Worm (Caenorhabditis elegans) whole organism, L3 larva: ENCODE data around the gene hlb-1.

ENCODE experiments used
- R02D3.7 ChIP-seq: fragments of 150-350 bp; optimal IDR thresholded peaks from 2 replicates; lab custom pipeline; 2014; ENCODE audit warnings: missing biosample characterization, missing genetic modification characterization
- ZK546.5 ChIP-seq: sonication (generic microtip); optimal IDR thresholded peaks from 2 replicates; lab custom pipeline; 2017; ENCODE audit warnings: missing biosample characterization, missing genetic modification characterization
- aly-2 ChIP-seq: fragments of 150-350 bp; optimal IDR thresholded peaks from 2 replicates; lab custom pipeline; 2014; ENCODE audit warnings: missing biosample characterization, missing genetic modification characterization
- ama-1 ChIP-seq: fragments of 150-350 bp; optimal IDR thresholded peaks from 2 replicates; lab custom pipeline; 2018
- ceh-16 ChIP-seq: sonication (generic microtip); optimal IDR thresholded peaks from 2 replicates; lab custom pipeline; 2017; ENCODE audit warnings: missing biosample characterization, missing genetic modification characterization
- ceh-82 ChIP-seq: fragments of 150-350 bp; optimal IDR thresholded peaks from 2 replicates; lab custom pipeline; 2014; ENCODE audit warnings: missing biosample characterization, missing genetic modification characterization
- daf-12 ChIP-seq: fragments of 150-350 bp; optimal IDR thresholded peaks from 2 replicates; lab custom pipeline; 2014; ENCODE audit warnings: missing biosample characterization, missing genetic modification reagents, missing genetic modification characterization
- egl-5 ChIP-seq: fragments of 150-350 bp; optimal IDR thresholded peaks from 2 replicates; lab custom pipeline; 2017; ENCODE audit warnings: missing biosample characterization, missing genetic modification reagents, missing genetic modification characterization, inconsistent platforms
- elt-2 ChIP-seq: sonication (generic microtip); optimal IDR thresholded peaks from 2 replicates; lab custom pipeline; 2016; ENCODE audit warnings: missing genetic modification reagents, mild to moderate bottlenecking, missing genetic modification characterization, missing compliant biosample characterization
- elt-3 ChIP-seq, 3 experiments: fragments of 150-350 bp in 1 of 3; sonication (generic microtip) in 2 of 3; optimal IDR thresholded peaks; 2 replicates in 2 of 3; 4 replicates in 1 of 3; lab custom pipeline; 2014 to 2017; ENCODE audit warnings: missing biosample characterization in 3 of 3, missing genetic modification characterization in 3 of 3
- eor-1 ChIP-seq, 2 experiments: fragments of 150-350 bp; optimal IDR thresholded peaks; 2 replicates each; lab custom pipeline; 2014 to 2018; ENCODE audit warnings: missing biosample characterization in 2 of 2, missing genetic modification characterization in 2 of 2
- fkh-10 ChIP-seq: sonication (generic microtip); optimal IDR thresholded peaks from 2 replicates; lab custom pipeline; 2017; ENCODE audit warnings: missing biosample characterization, missing genetic modification reagents, missing genetic modification characterization
- fkh-2 ChIP-seq: fragments of 150-350 bp; optimal IDR thresholded peaks from 2 replicates; lab custom pipeline; 2014; ENCODE audit warnings: missing biosample characterization, missing genetic modification reagents, missing genetic modification characterization
- fos-1 ChIP-seq: fragments of 150-350 bp; optimal IDR thresholded peaks from 2 replicates; lab custom pipeline; 2014; ENCODE audit warnings: missing biosample characterization, missing genetic modification characterization
- hmg-11 ChIP-seq: sonication (generic microtip); optimal IDR thresholded peaks from 2 replicates; lab custom pipeline; 2016; ENCODE audit warnings: missing genetic modification characterization, missing compliant biosample characterization
- jun-1 ChIP-seq: fragments of 150-350 bp; optimal IDR thresholded peaks from 2 replicates; lab custom pipeline; 2014; ENCODE audit warnings: missing biosample characterization, missing genetic modification reagents, missing genetic modification characterization
- lin-15B ChIP-seq: fragments of 150-350 bp; optimal IDR thresholded peaks from 2 replicates; lab custom pipeline; 2014; ENCODE audit warnings: missing biosample characterization, missing genetic modification characterization
- lin-39 ChIP-seq: fragments of 150-350 bp; optimal IDR thresholded peaks from 2 replicates; lab custom pipeline; 2018; ENCODE audit warnings: missing biosample characterization, missing genetic modification reagents, missing genetic modification characterization
- nfya-1 ChIP-seq: sonication (generic microtip); optimal IDR thresholded peaks from 2 replicates; lab custom pipeline; 2017; ENCODE audit warnings: missing genetic modification characterization, mild to moderate bottlenecking, missing compliant biosample characterization, antibody characterized with exemption, moderate library complexity; ENCODE audit not compliant: insufficient read depth
- nhr-11 ChIP-seq: fragments of 150-350 bp; optimal IDR thresholded peaks from 2 replicates; lab custom pipeline; 2014; ENCODE audit warnings: missing biosample characterization, missing genetic modification characterization
- nhr-12 ChIP-seq: fragments of 150-350 bp; optimal IDR thresholded peaks from 2 replicates; lab custom pipeline; 2014; ENCODE audit warnings: missing biosample characterization, missing genetic modification characterization
- nhr-23 ChIP-seq: fragments of 150-350 bp; optimal IDR thresholded peaks from 2 replicates; lab custom pipeline; 2014; ENCODE audit warnings: missing biosample characterization, missing genetic modification reagents, missing genetic modification characterization
- nhr-237 ChIP-seq: fragments of 150-350 bp; optimal IDR thresholded peaks from 2 replicates; lab custom pipeline; 2014; ENCODE audit warnings: missing biosample characterization, missing genetic modification characterization
- nhr-25 ChIP-seq: sonication (generic microtip); optimal IDR thresholded peaks from 2 replicates; lab custom pipeline; 2017; ENCODE audit warnings: missing biosample characterization, missing genetic modification characterization
- nhr-28 ChIP-seq: fragments of 150-350 bp; optimal IDR thresholded peaks from 2 replicates; lab custom pipeline; 2014; ENCODE audit warnings: missing biosample characterization, missing genetic modification characterization
- nhr-43 ChIP-seq: sonication (generic microtip); optimal IDR thresholded peaks from 2 replicates; lab custom pipeline; 2016; ENCODE audit warnings: mild to moderate bottlenecking, missing genetic modification characterization, missing compliant biosample characterization; ENCODE audit not compliant: poor library complexity, severe bottlenecking
- nhr-67 ChIP-seq: fragments of 150-350 bp; optimal IDR thresholded peaks from 2 replicates; lab custom pipeline; 2014; ENCODE audit warnings: missing biosample characterization, missing genetic modification characterization
- nhr-76 ChIP-seq: fragments of 150-350 bp; sonication (generic microtip); optimal IDR thresholded peaks from 5 replicates; lab custom pipeline; 2014; ENCODE audit warnings: missing biosample characterization, missing genetic modification characterization
- nhr-77 ChIP-seq: fragments of 150-350 bp; optimal IDR thresholded peaks from 2 replicates; lab custom pipeline; 2014; ENCODE audit warnings: missing biosample characterization, missing genetic modification characterization
- pha-4 ChIP-seq: fragments of 150-350 bp; optimal IDR thresholded peaks from 2 replicates; lab custom pipeline; 2014; ENCODE audit warnings: missing biosample characterization, missing genetic modification reagents, missing genetic modification characterization
- sea-2 ChIP-seq: fragments of 150-350 bp; sonication (generic microtip); optimal IDR thresholded peaks from 4 replicates; lab custom pipeline; 2014; ENCODE audit warnings: missing biosample characterization, missing genetic modification reagents, missing genetic modification characterization
- skn-1 ChIP-seq: fragments of 150-350 bp; optimal IDR thresholded peaks from 2 replicates; lab custom pipeline; 2014; ENCODE audit warnings: missing biosample characterization, missing genetic modification characterization
- snpc-4 ChIP-seq: fragments of 150-350 bp; optimal IDR thresholded peaks from 2 replicates; lab custom pipeline; 2014; ENCODE audit warnings: missing biosample characterization, missing genetic modification characterization
- tbx-2 ChIP-seq: sonication (generic microtip); optimal IDR thresholded peaks from 2 replicates; lab custom pipeline; 2016; ENCODE audit warnings: mild to moderate bottlenecking, missing genetic modification characterization, missing compliant biosample characterization
- unc-62 ChIP-seq: fragments of 150-350 bp; sonication (generic microtip); optimal IDR thresholded peaks from 4 replicates; lab custom pipeline; 2014; ENCODE audit warnings: missing biosample characterization, missing genetic modification reagents, missing genetic modification characterization
- zag-1 ChIP-seq: fragments of 150-350 bp; optimal IDR thresholded peaks from 2 replicates; lab custom pipeline; 2014; ENCODE audit warnings: missing biosample characterization, missing genetic modification characterization
- ztf-4 ChIP-seq: fragments of 150-350 bp; optimal IDR thresholded peaks from 2 replicates; lab custom pipeline; 2014; ENCODE audit warnings: missing biosample characterization, missing genetic modification characterization

hlb-1 gene

ce11 chrX:13882639-13883038 lies at the start of gene hlb-1:
hlb-1 (minus strand) TSS chrX:13882739.
- peak; percentile 69 for TF ChIP-seq pha-4
- TF ChIP-seq nfya-1 = no peak
- no peak for TF ChIP-seq nhr-25

ce11 chrX:13929534-13929933 lies 47.0 kb upstream of the hlb-1 start, which contains the start of gene meg-1:
meg-1 (minus strand) TSS chrX:13929634.
- TF ChIP-seq snpc-4 (tag; lab: Kevin White, UChicago) (no peak), lin-15B (no peak), nhr-11 (tag; lab: Kevin White, UChicago) (no peak), nhr-43 (tag; lab: Kevin White, UChicago) (no peak), nfya-1 (no peak), zag-1 (no peak), eor-1 (tag; optimal IDR thresholded peaks at IDR 0.05; lab: Kevin White, UChicago) (no peak), egl-5 (no peak), elt-2 (tag; lab: Kevin White, UChicago) (no peak), nhr-67 (no peak), lin-39 (no peak), jun-1 (no peak)

- TF ChIP-seq nhr-12 (tag; lab: Kevin White, UChicago) (no peak), skn-1 (tag; lab: Kevin White, UChicago) (peak; percentile 97), ztf-4 (tag; lab: Kevin White, UChicago) (no peak), nhr-237 (tag; lab: Kevin White, UChicago) (no peak)
Measured at ce11 chrX:13928532-13928931, 46.0 kb upstream of the hlb-1 start.

- TF ChIP-seq unc-62 (GFP tag; lab: Kevin White, UChicago) (no peak), aly-2 (no peak)
Measured at ce11 chrX:13926029-13926428, 43.5 kb upstream of the hlb-1 start, which contains the start of gene meg-2. meg-2 (minus strand) TSS chrX:13926129.

ce11 chrX:13920374-13920986 lies 37.9 kb upstream of the hlb-1 start:
- TF ChIP-seq nhr-23 (tag; lab: Kevin White, UChicago) (peak; percentile 86), hmg-11 (peak; percentile 32), fkh-10 (GFP tag; lab: Kevin White, UChicago) (no peak), sea-2 (GFP tag; lab: Kevin White, UChicago) (no peak), fos-1 (tag; lab: Kevin White, UChicago) (no peak), nhr-25 (peak; percentile 98), elt-3 (tag; optimal IDR thresholded peaks at IDR 0.05; lab: Kevin White, UChicago) (peak in 2 of 3 experiments; percentile 81 to 82), nhr-43 (tag; lab: Kevin White, UChicago) (peak; percentile 55), jun-1 (no peak), nfya-1 (peak; percentile 63), fkh-2 (tag; lab: Kevin White, UChicago) (no peak)
- TF ChIP-seq, all 47 proteins: peak for 6

ce11 chrX:13918143-13918542 lies 35.6 kb upstream of the hlb-1 start:
- TF ChIP-seq nhr-23 (tag; lab: Kevin White, UChicago) = peak; percentile 14
- TF ChIP-seq lin-15B = peak; percentile 11
- TF ChIP-seq hmg-11 = no peak
- TF ChIP-seq nhr-25 = no peak
- no peak for TF ChIP-seq nhr-76 (tag; lab: Kevin White, UChicago)
- TF ChIP-seq daf-12 (tag; lab: Kevin White, UChicago) = no peak
- no peak for TF ChIP-seq pha-4
- TF ChIP-seq nhr-237 (tag; lab: Kevin White, UChicago) = no peak
- no peak for TF ChIP-seq ZK546.5 (tag; lab: Kevin White, UChicago)
- TF ChIP-seq ztf-4 (tag; lab: Kevin White, UChicago) = no peak
- TF ChIP-seq egl-5 = no peak
- TF ChIP-seq tbx-2 = no peak
- TF ChIP-seq sea-2 (GFP tag; lab: Kevin White, UChicago) = no peak
- no peak for TF ChIP-seq fos-1 (tag; lab: Kevin White, UChicago)
- no peak for TF ChIP-seq ama-1 (lab: Kevin White, UChicago)
- TF ChIP-seq ceh-16 = no peak
- peak; percentile 20 for TF ChIP-seq nfya-1
- TF ChIP-seq nhr-77 (tag; lab: Kevin White, UChicago) = no peak
- TF ChIP-seq ceh-82 (tag; lab: Kevin White, UChicago) = no peak
- TF ChIP-seq R02D3.7 (tag; lab: Kevin White, UChicago) = no peak
- no peak for TF ChIP-seq elt-2 (tag; lab: Kevin White, UChicago)
- no peak for TF ChIP-seq nhr-11 (tag; lab: Kevin White, UChicago)
- no peak for TF ChIP-seq snpc-4 (tag; lab: Kevin White, UChicago)
- TF ChIP-seq nhr-28 = no peak
- TF ChIP-seq, all 47 proteins: peak for 3
